Worm (Caenorhabditis elegans): ENCODE data around the gene F49C12.9.
"Not testable (repeated sequence)": the region's sequence is repeated elsewhere in the genome, so short reads cannot be mapped to it uniquely, and the experiment has no call there.

The F49C12.9 gene

ce11 chrIV:9320023-9320422, 4.0 kb upstream of the F49C12.9 start:
- TF ChIP-seq him-1 (tag; optimal IDR thresholded peaks at IDR 0.05): no peak

- no peak for TF ChIP-seq dao-5 (tag; optimal IDR thresholded peaks at IDR 0.05)
- no peak for TF ChIP-seq W03F9.2 (tag; optimal IDR thresholded peaks at IDR 0.05)
- TF ChIP-seq him-1 (tag; optimal IDR thresholded peaks at IDR 0.05): no peak
Observed at ce11 chrIV:9319080-9319479, 3.1 kb upstream of the F49C12.9 start, which contains the start of the genes F49C12.11 and nemt-1. TSS of gene F49C12.11 (plus strand) at chrIV:9319380. TSS of gene nemt-1 (minus strand) at chrIV:9319439.

DNA sequence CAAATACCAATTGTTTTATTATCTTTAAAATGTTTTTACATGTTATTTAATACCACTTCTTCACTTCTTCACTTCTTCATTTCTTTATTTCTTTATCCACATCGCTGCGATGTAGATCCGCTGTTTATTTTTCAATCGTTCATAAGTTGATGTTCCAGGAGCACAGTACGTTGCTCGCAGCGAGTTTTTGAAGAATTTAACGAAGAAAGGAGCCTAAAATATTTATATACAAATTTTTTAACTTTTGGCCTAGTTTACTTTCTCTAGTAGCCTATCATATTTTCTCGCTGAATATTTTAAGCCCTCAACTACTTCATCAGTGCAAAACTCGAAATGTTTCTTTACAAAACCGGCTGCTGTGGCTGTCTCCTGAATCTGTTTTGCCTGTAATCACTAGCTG, 2.1 kb upstream of the F49C12.9 start:
- TF ChIP-seq W03F9.2 (tag; optimal IDR thresholded peaks at IDR 0.05) (no peak), him-1 (tag; optimal IDR thresholded peaks at IDR 0.05) (no peak), dao-5 (tag; optimal IDR thresholded peaks at IDR 0.05) (no peak)

DNA sequence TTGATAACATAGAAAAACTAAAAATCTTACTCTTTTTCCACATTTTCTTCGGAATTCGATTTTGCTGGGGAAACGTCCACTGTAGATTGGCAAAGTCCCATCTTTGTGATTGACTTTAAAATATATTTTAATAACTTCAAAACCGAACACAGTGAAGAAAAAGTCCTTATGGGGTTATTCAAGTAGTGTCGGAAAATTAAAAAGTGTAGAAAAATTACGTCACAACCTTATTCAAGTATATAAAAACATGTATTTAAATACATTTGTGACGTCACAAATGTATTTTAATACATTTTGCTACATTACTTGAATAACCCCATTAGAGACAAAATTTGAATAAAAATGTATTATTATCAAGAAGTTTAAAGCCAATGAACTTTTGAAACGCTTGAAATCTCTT, 3.2 kb downstream of the F49C12.9 start, which contains the start of gene F49C12.7:
Gene F49C12.7 (minus strand): TSS at position 101 of the 400 bp plus-strand sequence.
- TF ChIP-seq him-1, dao-5, W03F9.2 (tag; optimal IDR thresholded peaks at IDR 0.05): not testable (repeated sequence)

DNA sequence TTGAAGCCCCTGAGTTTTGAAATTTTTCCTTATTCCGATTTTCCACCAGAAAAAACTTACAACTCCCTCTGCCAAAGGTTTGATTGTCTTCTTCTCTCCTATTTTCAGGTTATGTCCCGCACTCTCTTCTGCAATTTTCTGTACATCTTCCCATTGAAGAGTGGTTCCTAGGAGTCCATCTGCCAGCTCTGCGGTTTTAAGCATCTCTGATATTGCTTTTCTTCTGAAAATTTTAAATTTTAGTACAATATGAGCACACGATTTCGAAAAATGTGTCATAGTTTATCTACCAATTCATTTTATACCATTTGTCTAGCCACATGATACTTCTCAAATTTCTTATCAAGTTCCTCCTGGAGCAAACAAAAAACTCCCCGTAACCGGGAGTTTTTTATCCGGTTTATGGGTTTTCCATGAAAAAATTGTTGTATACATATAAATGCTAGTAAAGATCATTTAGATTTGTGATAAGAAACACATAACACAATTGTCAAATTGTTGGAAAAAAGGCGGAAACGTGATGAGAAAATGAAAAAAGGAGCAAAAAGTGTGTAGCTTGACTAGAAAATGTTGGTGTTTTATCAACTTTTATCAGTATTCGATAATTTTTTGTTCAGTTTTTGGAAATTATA, 5.0 kb downstream of the F49C12.9 start:
- TF ChIP-seq dao-5 (tag; optimal IDR thresholded peaks at IDR 0.05): no peak

DNA sequence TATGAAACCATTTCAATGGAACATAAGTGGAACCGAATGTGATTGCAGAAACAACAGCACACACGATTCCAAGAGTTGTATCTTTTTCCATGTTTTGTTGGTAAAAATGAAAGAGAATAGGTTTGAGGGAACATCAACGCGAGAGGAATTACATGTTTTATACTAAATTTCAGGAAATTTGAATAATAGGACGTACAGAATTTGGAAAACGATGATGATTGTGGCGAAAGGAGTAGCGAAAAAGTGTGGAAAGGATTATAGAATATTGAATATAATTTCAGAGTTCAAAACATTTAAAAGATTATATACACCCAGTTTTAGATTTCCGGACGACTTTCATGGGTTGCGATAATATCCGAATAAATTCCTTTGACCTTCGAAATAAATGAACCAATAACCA, 7.0 kb downstream of the F49C12.9 start, which contains the start of gene F49C12.6:
Gene F49C12.6 (minus strand): TSS at position 101 of the 400 bp plus-strand sequence.
- TF ChIP-seq him-1 (tag; optimal IDR thresholded peaks at IDR 0.05): no peak
- no peak for TF ChIP-seq W03F9.2 (tag; optimal IDR thresholded peaks at IDR 0.05)
- no peak for TF ChIP-seq dao-5 (tag; optimal IDR thresholded peaks at IDR 0.05)

DNA sequence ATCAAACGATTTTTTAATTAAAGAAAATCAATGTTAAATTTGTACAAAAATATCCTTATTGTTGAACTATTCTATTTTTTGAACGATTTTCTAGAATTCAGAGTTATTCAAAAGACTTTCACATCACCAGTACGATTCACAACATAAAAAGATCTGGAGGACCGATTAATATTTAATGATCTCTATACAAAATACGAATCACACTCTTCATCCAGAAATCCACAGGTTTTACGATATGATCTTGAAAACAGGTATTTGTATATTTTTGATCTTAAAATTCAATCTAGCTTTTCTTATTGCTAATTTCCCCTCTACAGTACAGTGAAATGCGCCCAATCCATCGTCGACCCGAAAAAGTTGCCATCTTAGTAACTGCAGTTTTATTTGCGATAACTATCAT, 11.4 kb downstream of the F49C12.9 start, which contains the start of gene F49C12.5:
Gene F49C12.5 (plus strand): TSS at position 301 of the 400 bp plus-strand sequence.
- TF ChIP-seq dao-5 (tag; optimal IDR thresholded peaks at IDR 0.05): no peak
- no peak for TF ChIP-seq him-1 (tag; optimal IDR thresholded peaks at IDR 0.05)
- no peak for TF ChIP-seq W03F9.2 (tag; optimal IDR thresholded peaks at IDR 0.05)

DNA sequence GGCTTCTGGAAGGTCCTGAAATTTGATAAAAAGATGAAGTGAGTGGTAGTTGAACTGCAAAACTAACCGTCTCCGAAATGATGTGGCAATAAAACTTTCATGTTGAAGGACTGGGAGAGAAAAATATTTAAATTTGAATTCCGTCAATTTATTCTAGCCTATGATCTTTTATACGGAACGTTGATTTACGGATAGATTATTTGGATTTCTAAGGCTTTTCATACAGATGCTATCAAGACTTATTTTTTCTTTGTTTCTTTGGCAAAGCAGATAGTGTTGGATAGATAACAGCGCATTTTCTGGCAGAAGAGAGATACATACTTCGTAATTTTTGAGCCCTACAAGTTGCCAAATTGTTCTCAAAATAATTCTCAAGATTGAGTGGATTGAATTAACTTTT, 12.0 kb downstream of the F49C12.9 start, which contains the start of gene F49C12.4:
Gene F49C12.4 (minus strand): TSS at position 101 of the 400 bp plus-strand sequence.
- TF ChIP-seq him-1 (tag; optimal IDR thresholded peaks at IDR 0.05): no peak
- TF ChIP-seq W03F9.2 (tag; optimal IDR thresholded peaks at IDR 0.05): no peak
- no peak for TF ChIP-seq dao-5 (tag; optimal IDR thresholded peaks at IDR 0.05)

DNA sequence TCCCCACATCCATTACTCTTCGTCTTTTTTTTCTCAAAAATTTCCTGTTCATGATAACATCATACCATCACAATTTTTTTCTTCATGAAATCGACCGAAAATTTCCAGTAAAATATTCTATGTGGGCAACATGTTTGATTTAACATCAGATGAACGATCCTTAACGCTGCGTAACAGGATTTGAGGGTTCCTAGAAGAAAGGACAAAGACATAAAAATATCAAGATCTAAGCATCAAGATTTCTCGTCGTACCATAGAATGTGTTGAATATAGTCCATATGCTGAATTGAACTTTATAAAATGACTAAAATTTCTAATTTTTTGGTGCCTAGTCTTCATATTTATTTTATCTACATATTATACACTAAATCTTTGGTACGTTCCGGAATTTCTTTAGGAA, 15.9 kb downstream of the F49C12.9 start, which contains the start of gene F49C12.3:
Gene F49C12.3 (plus strand): TSS at position 301 of the 400 bp plus-strand sequence.
- TF ChIP-seq dao-5 (tag; optimal IDR thresholded peaks at IDR 0.05) (no peak), him-1 (tag; optimal IDR thresholded peaks at IDR 0.05) (no peak), W03F9.2 (tag; optimal IDR thresholded peaks at IDR 0.05) (no peak)

- TF ChIP-seq W03F9.2 (tag; optimal IDR thresholded peaks at IDR 0.05) (no peak), him-1 (tag; optimal IDR thresholded peaks at IDR 0.05) (no peak), dao-5 (tag; optimal IDR thresholded peaks at IDR 0.05) (no peak)
Observed at ce11 chrIV:9299145-9299544, 16.9 kb downstream of the F49C12.9 start, which contains the start of gene F49C12.2. TSS of gene F49C12.2 (minus strand) at chrIV:9299245.

ce11 chrIV:9296285-9296684, 19.7 kb downstream of the F49C12.9 start, which contains the start of gene F49C12.1:
TSS of gene F49C12.1 (minus strand) at chrIV:9296354.
- TF ChIP-seq him-1 (tag; optimal IDR thresholded peaks at IDR 0.05) (no peak), dao-5 (tag; optimal IDR thresholded peaks at IDR 0.05) (no peak), W03F9.2 (tag; optimal IDR thresholded peaks at IDR 0.05) (no peak)

DNA sequence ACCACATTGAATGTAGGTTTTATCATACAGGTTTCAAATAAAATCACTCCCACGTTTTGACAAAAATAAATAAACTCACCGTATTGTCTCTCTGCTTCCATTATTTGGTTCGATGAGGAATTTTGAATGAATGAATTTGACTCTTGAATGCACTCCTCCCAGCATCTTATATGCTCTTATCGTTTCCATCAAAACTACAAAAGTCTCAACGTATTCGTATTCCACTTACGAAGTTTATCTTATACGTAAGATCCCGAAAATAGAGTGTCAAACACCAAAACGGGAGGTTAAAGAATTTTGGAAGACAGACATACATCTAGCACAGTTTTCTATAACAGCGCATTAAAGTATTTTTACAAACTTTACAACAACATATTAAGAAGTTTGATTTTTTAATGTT, 22.2 kb downstream of the F49C12.9 start, which contains the start of gene nhr-264:
Gene nhr-264 (minus strand): TSS at position 101 of the 400 bp plus-strand sequence.
- TF ChIP-seq him-1, dao-5, W03F9.2 (tag; optimal IDR thresholded peaks at IDR 0.05): not testable (repeated sequence)

ce11 chrIV:9289635-9290034, 26.4 kb downstream of the F49C12.9 start:
- TF ChIP-seq W03F9.2 (tag; optimal IDR thresholded peaks at IDR 0.05): no peak
- TF ChIP-seq dao-5 (tag; optimal IDR thresholded peaks at IDR 0.05): no peak

DNA sequence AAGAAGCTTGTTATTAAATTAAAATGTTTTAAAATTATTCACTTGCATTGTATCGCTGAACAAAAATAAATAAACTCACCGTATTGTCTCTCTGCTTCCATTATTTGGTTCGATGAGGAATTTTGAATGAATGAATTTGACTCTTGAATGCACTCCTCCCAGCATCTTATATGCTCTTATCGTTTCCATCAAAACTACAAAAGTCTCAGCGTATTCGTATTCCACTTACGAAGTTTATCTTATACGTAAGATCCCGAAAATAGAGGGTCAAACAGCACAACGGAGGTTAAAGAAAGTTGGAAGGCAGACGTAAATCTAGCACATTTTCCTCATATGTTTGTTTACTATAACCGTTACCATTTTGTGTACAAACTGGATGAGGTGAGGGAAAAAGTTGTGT, 29.7 kb downstream of the F49C12.9 start, which contains the start of gene nhr-267:
Gene nhr-267 (minus strand): TSS at position 101 of the 400 bp plus-strand sequence.
- not testable (repeated sequence) for TF ChIP-seq him-1, W03F9.2, dao-5 (tag; optimal IDR thresholded peaks at IDR 0.05)
